Worm (Caenorhabditis elegans) whole organism, early embryonic: ENCODE data around the gene T05A7.1.

Experiments
- B0310.2 ChIP-seq: sonication (generic microtip); optimal IDR thresholded peaks from 2 replicates; lab custom pipeline; 2016; ENCODE audit warnings: mild to moderate bottlenecking, missing genetic modification characterization, missing compliant biosample characterization
- F13C5.2 ChIP-seq: sonication (generic microtip); optimal IDR thresholded peaks from 2 replicates; lab custom pipeline; 2017; ENCODE audit warnings: mild to moderate bottlenecking, missing genetic modification characterization, inconsistent platforms, missing compliant biosample characterization
- aly-1 ChIP-seq: sonication (generic microtip); optimal IDR thresholded peaks from 2 replicates; lab custom pipeline; 2016; ENCODE audit warnings: missing genetic modification characterization, missing compliant biosample characterization
- ama-1 ChIP-seq: fragments of 150-350 bp; optimal IDR thresholded peaks from 2 replicates; lab custom pipeline; 2014
- ceh-13 ChIP-seq: fragments of 200-800 bp; sonication (Bioruptor generic); optimal IDR thresholded peaks from 2 replicates; lab custom pipeline; 2018; ENCODE audit warnings: mild to moderate bottlenecking, missing genetic modification characterization, missing compliant biosample characterization
- ceh-36 ChIP-seq: sonication (generic microtip); optimal IDR thresholded peaks from 2 replicates; lab custom pipeline; 2016; ENCODE audit warnings: missing genetic modification characterization, inconsistent platforms, missing compliant biosample characterization
- ets-7 ChIP-seq: sonication (generic microtip); optimal IDR thresholded peaks from 2 replicates; lab custom pipeline; 2016; ENCODE audit warnings: missing genotype, missing genetic modification characterization, missing compliant biosample characterization
- flt-1 ChIP-seq: fragments of 200-800 bp; sonication (Bioruptor generic); IDR thresholded peaks from 2 replicates; pipeline ENCODE4 v1.3.6; 2022; ENCODE audit warnings: missing genetic modification characterization, missing compliant biosample characterization
- hmbx-1 ChIP-seq: sonication (generic microtip); optimal IDR thresholded peaks from 2 replicates; lab custom pipeline; 2016; ENCODE audit warnings: mild to moderate bottlenecking, missing genetic modification characterization, missing compliant biosample characterization
- hmg-4 ChIP-seq: fragments of 200-800 bp; sonication (Bioruptor generic); optimal IDR thresholded peaks from 2 replicates; lab custom pipeline; 2018; ENCODE audit warnings: mild to moderate bottlenecking, missing genetic modification characterization, missing compliant biosample characterization
- hnd-1 ChIP-seq: sonication (generic microtip); optimal IDR thresholded peaks from 2 replicates; lab custom pipeline; 2016; ENCODE audit warnings: missing genetic modification characterization, missing compliant biosample characterization
- pes-1 ChIP-seq: fragments of 200-800 bp; sonication (Bioruptor generic); IDR thresholded peaks from 2 replicates; pipeline ENCODE4 v1.3.6; 2022; ENCODE audit warnings: missing genetic modification reagents, missing genetic modification characterization, missing compliant biosample characterization
- scrt-1 ChIP-seq: fragments of 200-800 bp; sonication (Bioruptor generic); IDR thresholded peaks from 2 replicates; pipeline ENCODE4 v1.3.6; 2022; ENCODE audit warnings: missing genetic modification characterization, missing compliant biosample characterization
- sea-1 ChIP-seq: fragments of 200-800 bp; sonication (Bioruptor generic); conservative IDR thresholded peaks from 2 replicates; pipeline ENCODE4 v1.3.6; 2022; ENCODE audit warnings: missing genetic modification characterization, missing compliant biosample characterization
- tbx-11 ChIP-seq: fragments of 200-800 bp; sonication (Bioruptor generic); IDR thresholded peaks from 2 replicates; pipeline ENCODE4 v1.3.6; 2022; ENCODE audit warnings: missing genetic modification characterization, missing compliant biosample characterization
- tbx-37 ChIP-seq: fragments of 200-800 bp; sonication (Bioruptor generic); conservative IDR thresholded peaks from 2 replicates; pipeline ENCODE4 v1.3.6; 2022; ENCODE audit warnings: missing genetic modification reagents, missing genetic modification characterization, missing compliant biosample characterization
- tra-4 ChIP-seq: sonication (generic microtip); optimal IDR thresholded peaks from 2 replicates; lab custom pipeline; 2017; ENCODE audit warnings: missing genetic modification characterization, missing compliant biosample characterization

Gene T05A7.1

ce11 chrII:4681391-4681790 lies 3.4 kb downstream of the T05A7.1 start, which contains the start of gene T05A7.7:
Gene T05A7.7 (minus strand): TSS chrII:4681491.
- TF ChIP-seq ceh-13: no peak

DNA sequence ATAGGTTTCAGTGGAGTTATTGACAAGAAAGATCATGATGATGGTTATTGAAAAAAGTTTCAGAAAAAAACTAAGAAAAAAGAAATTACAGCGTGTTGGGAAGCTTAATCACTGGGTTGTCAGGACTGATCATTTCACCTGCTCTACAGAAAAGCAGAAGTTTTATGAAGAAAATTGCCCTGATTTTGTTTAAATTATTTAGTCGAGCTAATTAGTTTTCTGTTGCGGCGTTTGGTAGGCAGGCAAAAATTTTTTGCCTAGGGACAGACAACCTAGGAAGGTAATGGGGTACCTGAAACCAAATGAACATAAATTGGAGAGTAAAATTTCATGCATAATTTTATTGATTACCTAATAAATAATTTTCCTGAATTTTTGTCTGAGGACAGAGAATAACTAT lies 5.7 kb downstream of the T05A7.1 start, which contains the start of gene sre-40:
Gene sre-40, minus strand, starts transcription at position 101 of the 400 bp plus-strand sequence.
- TF ChIP-seq pes-1 (GFP tag; lab: Robert Waterston, UW) (no peak), aly-1 (tag; lab: Kevin White, UChicago) (no peak), F13C5.2 (no peak), sea-1 (GFP tag; lab: Robert Waterston, UW) (no peak), ama-1 (lab: Kevin White, UChicago) (no peak), scrt-1 (GFP tag; lab: Robert Waterston, UW) (no peak), ceh-13 (no peak), ets-7 (tag; lab: Kevin White, UChicago) (no peak), hmbx-1 (no peak), flt-1 (no peak), tra-4 (no peak), hmg-4 (GFP tag; lab: Kevin White, UChicago) (no peak), tbx-37 (GFP tag; lab: Robert Waterston, UW) (no peak), hnd-1 (tag; lab: Kevin White, UChicago) (no peak), tbx-11 (GFP tag; lab: Robert Waterston, UW) (no peak), B0310.2 (no peak), ceh-36 (tag; lab: Kevin White, UChicago) (no peak)

- TF ChIP-seq tbx-37 (GFP tag; lab: Robert Waterston, UW): no peak
- no peak for TF ChIP-seq ama-1 (lab: Kevin White, UChicago)
- no peak for TF ChIP-seq flt-1
- no peak for TF ChIP-seq aly-1 (tag; lab: Kevin White, UChicago)
- no peak for TF ChIP-seq hnd-1 (tag; lab: Kevin White, UChicago)
- no peak for TF ChIP-seq tra-4
- TF ChIP-seq ets-7 (tag; lab: Kevin White, UChicago): no peak
- TF ChIP-seq ceh-36 (tag; lab: Kevin White, UChicago): no peak
- TF ChIP-seq F13C5.2: no peak
- no peak for TF ChIP-seq hmg-4 (GFP tag; lab: Kevin White, UChicago)
- TF ChIP-seq sea-1 (GFP tag; lab: Robert Waterston, UW): no peak
- no peak for TF ChIP-seq hmbx-1
- TF ChIP-seq scrt-1 (GFP tag; lab: Robert Waterston, UW): no peak
Observed at ce11 chrII:4684852-4685251, 6.8 kb downstream of the T05A7.1 start.

ce11 chrII:4686941-4687340 lies 8.9 kb downstream of the T05A7.1 start, which contains the start of gene sre-39:
Gene sre-39 (plus strand): TSS chrII:4687241.
- TF ChIP-seq ceh-36 (tag; lab: Kevin White, UChicago): no peak
- no peak for TF ChIP-seq hnd-1 (tag; lab: Kevin White, UChicago)
- TF ChIP-seq sea-1 (GFP tag; lab: Robert Waterston, UW): no peak
- TF ChIP-seq flt-1: no peak
- TF ChIP-seq F13C5.2: no peak
- TF ChIP-seq pes-1 (GFP tag; lab: Robert Waterston, UW): no peak
- no peak for TF ChIP-seq ets-7 (tag; lab: Kevin White, UChicago)
- no peak for TF ChIP-seq hmg-4 (GFP tag; lab: Kevin White, UChicago)
- no peak for TF ChIP-seq tra-4
- TF ChIP-seq tbx-11 (GFP tag; lab: Robert Waterston, UW): no peak
- no peak for TF ChIP-seq tbx-37 (GFP tag; lab: Robert Waterston, UW)
- TF ChIP-seq aly-1 (tag; lab: Kevin White, UChicago): no peak
- TF ChIP-seq hmbx-1: no peak
- TF ChIP-seq ceh-13: no peak
- TF ChIP-seq ama-1 (lab: Kevin White, UChicago): no peak
- no peak for TF ChIP-seq B0310.2
- no peak for TF ChIP-seq scrt-1 (GFP tag; lab: Robert Waterston, UW)

DNA sequence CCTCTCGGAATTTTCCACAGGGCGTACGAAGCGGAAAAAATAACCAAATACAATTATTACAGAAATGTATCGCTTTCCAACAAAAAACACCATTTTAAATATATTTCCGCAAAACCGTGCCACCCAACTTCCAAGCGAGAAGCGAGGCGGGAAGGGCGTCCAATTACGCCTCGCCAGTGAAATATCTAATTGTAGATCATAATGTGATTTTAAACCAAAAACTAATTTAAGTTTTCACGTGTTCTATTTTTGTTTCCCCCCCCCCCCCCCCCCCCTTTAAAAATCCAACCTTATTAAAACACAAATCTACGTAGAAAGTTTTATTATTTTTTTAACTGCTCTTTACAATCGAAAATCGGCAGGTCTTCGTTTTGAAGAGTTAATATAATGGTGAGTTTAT lies 11.5 kb downstream of the T05A7.1 start, which contains the start of gene F10G7.12:
Gene F10G7.12, plus strand, starts transcription at position 301 of the 400 bp plus-strand sequence.
- no peak for TF ChIP-seq hmbx-1
- no peak for TF ChIP-seq aly-1 (tag; lab: Kevin White, UChicago)
- TF ChIP-seq ceh-36 (tag; lab: Kevin White, UChicago): no peak
- TF ChIP-seq hnd-1 (tag; lab: Kevin White, UChicago): no peak
- no peak for TF ChIP-seq scrt-1 (GFP tag; lab: Robert Waterston, UW)
- TF ChIP-seq ama-1 (lab: Kevin White, UChicago): no peak
- TF ChIP-seq tra-4: no peak
- no peak for TF ChIP-seq B0310.2
- no peak for TF ChIP-seq ceh-13

ce11 chrII:4693129-4693528 lies 15.1 kb downstream of the T05A7.1 start, which contains the start of gene F10G7.5:
Gene F10G7.5 (plus strand): TSS chrII:4693414.
- no peak for TF ChIP-seq ceh-36 (tag; lab: Kevin White, UChicago)
- TF ChIP-seq ets-7 (tag; lab: Kevin White, UChicago): no peak
- no peak for TF ChIP-seq hnd-1 (tag; lab: Kevin White, UChicago)
- no peak for TF ChIP-seq ama-1 (lab: Kevin White, UChicago)

DNA sequence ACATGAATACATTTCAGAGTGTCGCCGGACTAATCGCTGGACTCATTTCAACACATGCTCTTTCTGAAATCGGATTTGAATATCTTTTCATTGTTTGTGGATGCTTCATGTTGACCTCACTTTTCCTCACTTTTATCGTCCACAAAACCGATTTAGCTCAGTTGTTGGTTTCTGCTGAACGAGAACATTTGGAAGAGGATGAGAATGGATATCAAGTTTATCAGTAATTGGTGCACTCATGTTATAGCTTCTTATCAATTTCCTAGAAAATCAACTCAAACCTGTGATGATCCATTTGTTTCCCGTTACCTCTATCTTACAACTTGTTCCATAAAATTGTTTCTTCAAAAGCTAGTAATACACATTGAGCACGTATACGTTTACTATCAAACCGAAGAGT lies 18.0 kb downstream of the T05A7.1 start:
- TF ChIP-seq hmbx-1 (no peak), sea-1 (GFP tag; lab: Robert Waterston, UW) (no peak), ceh-36 (tag; lab: Kevin White, UChicago) (no peak), hmg-4 (GFP tag; lab: Kevin White, UChicago) (no peak), B0310.2 (no peak), hnd-1 (tag; lab: Kevin White, UChicago) (no peak), flt-1 (no peak), tra-4 (no peak), scrt-1 (GFP tag; lab: Robert Waterston, UW) (no peak), ama-1 (lab: Kevin White, UChicago) (no peak), aly-1 (tag; lab: Kevin White, UChicago) (no peak), ceh-13 (no peak), ets-7 (tag; lab: Kevin White, UChicago) (no peak), tbx-11 (GFP tag; lab: Robert Waterston, UW) (no peak), pes-1 (GFP tag; lab: Robert Waterston, UW) (no peak), F13C5.2 (no peak)
